Fruit fly (Drosophila melanogaster) whole organism, prepupa: Measurements from ENCODE around the gene Had1.

Experiments used
- Blimp-1 ChIP-seq: fragments of 200-800 bp; sonication (Bioruptor generic); optimal IDR thresholded peaks from 3 replicates; lab custom pipeline; 2017; ENCODE audit warnings: missing biosample characterization, missing genetic modification characterization, mild to moderate bottlenecking, moderate library complexity, missing genetic modification reagents
- CG10631 ChIP-seq: fragments of 200-800 bp; sonication (Bioruptor generic); optimal IDR thresholded peaks from 2 replicates; lab custom pipeline; 2016; ENCODE audit warnings: missing biosample characterization, missing genetic modification characterization
- CG10669 ChIP-seq: fragments of 200-800 bp; sonication (Bioruptor generic); optimal IDR thresholded peaks from 3 replicates; lab custom pipeline; 2018; ENCODE audit warnings: missing biosample characterization, mild to moderate bottlenecking, missing genetic modification characterization, moderate library complexity
- CG11762 ChIP-seq: fragments of 200-800 bp; sonication (Bioruptor generic); optimal IDR thresholded peaks from 3 replicates; lab custom pipeline; 2016; ENCODE audit warnings: missing biosample characterization, missing genetic modification characterization; ENCODE audit not compliant: insufficient read depth
- CG11902 ChIP-seq: fragments of 200-800 bp; sonication (Bioruptor generic); optimal IDR thresholded peaks from 3 replicates; lab custom pipeline; 2016; ENCODE audit warnings: missing biosample characterization, missing genetic modification characterization
- CG15336 ChIP-seq: fragments of 200-800 bp; sonication (Bioruptor generic); IDR thresholded peaks from 2 replicates; pipeline ENCODE4 v1.3.6; 2022; ENCODE audit warnings: missing biosample characterization, missing genetic modification characterization
- CG16779 ChIP-seq: fragments of 200-800 bp; sonication (Bioruptor generic); optimal IDR thresholded peaks from 3 replicates; lab custom pipeline; 2017; ENCODE audit warnings: missing biosample characterization, mild to moderate bottlenecking, missing genetic modification characterization
- CG3032 ChIP-seq: fragments of 200-800 bp; optimal IDR thresholded peaks from 2 replicates; lab custom pipeline; 2019; ENCODE audit warnings: missing biosample characterization, mild to moderate bottlenecking, missing genetic modification characterization, moderate library complexity
- CG31627 ChIP-seq: fragments of 200-800 bp; sonication (Bioruptor generic); optimal IDR thresholded peaks from 3 replicates; lab custom pipeline; 2016; ENCODE audit warnings: missing biosample characterization, missing genetic modification characterization
- CG32006 ChIP-seq: fragments of 200-800 bp; sonication (Bioruptor generic); optimal IDR thresholded peaks from 3 replicates; lab custom pipeline; 2017; ENCODE audit warnings: missing biosample characterization, mild to moderate bottlenecking, missing genetic modification characterization
- CG34406 ChIP-seq: fragments of 200-800 bp; sonication (Bioruptor generic); optimal IDR thresholded peaks from 3 replicates; lab custom pipeline; 2016; ENCODE audit warnings: missing biosample characterization, missing genetic modification characterization
- CG3919 ChIP-seq: fragments of 200-800 bp; sonication (Bioruptor generic); optimal IDR thresholded peaks from 3 replicates; lab custom pipeline; 2016; ENCODE audit warnings: missing biosample characterization, missing genetic modification characterization
- CG4318 ChIP-seq: fragments of 200-800 bp; sonication (Bioruptor generic); optimal IDR thresholded peaks from 3 replicates; lab custom pipeline; 2017; ENCODE audit warnings: missing biosample characterization, mild to moderate bottlenecking, missing genetic modification characterization
- CG6276 ChIP-seq: fragments of 200-800 bp; sonication (Bioruptor generic); optimal IDR thresholded peaks from 2 replicates; lab custom pipeline; 2017; ENCODE audit warnings: missing biosample characterization, mild to moderate bottlenecking, missing genetic modification characterization
- CG6792 ChIP-seq: fragments of 200-800 bp; sonication (Bioruptor generic); optimal IDR thresholded peaks from 3 replicates; lab custom pipeline; 2016; ENCODE audit warnings: missing biosample characterization, missing genetic modification characterization
- CG6808 ChIP-seq: fragments of 200-800 bp; sonication (Bioruptor generic); optimal IDR thresholded peaks from 3 replicates; lab custom pipeline; 2017; ENCODE audit warnings: missing biosample characterization, missing genetic modification characterization, mild to moderate bottlenecking, moderate library complexity, missing genetic modification reagents
- CG6854 ChIP-seq: fragments of 200-800 bp; sonication (Bioruptor generic); optimal IDR thresholded peaks from 2 replicates; lab custom pipeline; 2017; ENCODE audit warnings: missing biosample characterization, mild to moderate bottlenecking, missing genetic modification characterization
- CG7368 ChIP-seq: fragments of 200-800 bp; sonication (Bioruptor generic); optimal IDR thresholded peaks from 3 replicates; lab custom pipeline; 2016; ENCODE audit warnings: missing biosample characterization, missing genetic modification characterization
- CG8119 ChIP-seq: fragments of 200-800 bp; sonication (Bioruptor generic); IDR thresholded peaks from 3 replicates; pipeline ENCODE4 v1.3.6; 2022; ENCODE audit warnings: missing biosample characterization, missing genetic modification characterization
- CG8319 ChIP-seq: fragments of 200-800 bp; sonication (Bioruptor generic); optimal IDR thresholded peaks from 3 replicates; lab custom pipeline; 2016; ENCODE audit warnings: missing biosample characterization, missing genetic modification characterization
- CG9139 ChIP-seq: fragments of 200-800 bp; sonication (Bioruptor generic); optimal IDR thresholded peaks from 3 replicates; lab custom pipeline; 2017; ENCODE audit warnings: missing biosample characterization, mild to moderate bottlenecking, missing genetic modification characterization
- Eip75B ChIP-seq: fragments of 200-800 bp; sonication (Bioruptor generic); optimal IDR thresholded peaks from 3 replicates; lab custom pipeline; 2016; ENCODE audit warnings: missing biosample characterization, missing genetic modification characterization
- Eip78C ChIP-seq: fragments of 200-800 bp; sonication (Bioruptor generic); peaks from one replicate; lab custom pipeline; 2016; ENCODE audit warnings: missing biosample characterization, missing genetic modification characterization
- Eip93F ChIP-seq: fragments of 200-800 bp; sonication (Bioruptor generic); optimal IDR thresholded peaks from 2 replicates; lab custom pipeline; 2016; ENCODE audit warnings: missing biosample characterization, mild to moderate bottlenecking, missing genetic modification characterization
- Ets21C ChIP-seq: fragments of 200-800 bp; sonication (Bioruptor generic); optimal IDR thresholded peaks from 3 replicates; lab custom pipeline; 2016; ENCODE audit warnings: missing biosample characterization, missing genetic modification characterization
- Ets96B ChIP-seq: fragments of 200-800 bp; optimal IDR thresholded peaks from 2 replicates; lab custom pipeline; 2019; ENCODE audit warnings: missing biosample characterization, mild to moderate bottlenecking, missing genetic modification characterization, moderate library complexity
- Gug ChIP-seq: fragments of 200-800 bp; sonication (Bioruptor generic); IDR thresholded peaks from 2 replicates; pipeline ENCODE4 v1.3.6; 2022; ENCODE audit warnings: missing biosample characterization, missing genetic modification characterization
- Hr38 ChIP-seq: sonication (Bioruptor generic); optimal IDR thresholded peaks from 2 replicates; lab custom pipeline; 2016; ENCODE audit warnings: missing biosample characterization, missing genetic modification characterization
- Hr4 ChIP-seq: fragments of 200-800 bp; sonication (Bioruptor generic); optimal IDR thresholded peaks from 3 replicates; lab custom pipeline; 2016; ENCODE audit warnings: missing biosample characterization, missing genetic modification characterization
- Lpt ChIP-seq: fragments of 200-800 bp; sonication (Bioruptor generic); optimal IDR thresholded peaks from 3 replicates; lab custom pipeline; 2016; ENCODE audit warnings: missing biosample characterization, missing genetic modification characterization
- Met ChIP-seq: fragments of 200-800 bp; sonication (Bioruptor generic); optimal IDR thresholded peaks from 3 replicates; lab custom pipeline; 2016; ENCODE audit warnings: missing biosample characterization, missing genetic modification characterization
- OdsH ChIP-seq: fragments of 200-800 bp; sonication (Bioruptor generic); optimal IDR thresholded peaks from 3 replicates; lab custom pipeline; 2016; ENCODE audit warnings: missing biosample characterization, missing genetic modification characterization
- Smox ChIP-seq: fragments of 200-800 bp; sonication (Bioruptor generic); optimal IDR thresholded peaks from 3 replicates; lab custom pipeline; 2016; ENCODE audit warnings: missing biosample characterization, missing genetic modification characterization
- Sox102F ChIP-seq: fragments of 200-800 bp; sonication (Bioruptor generic); optimal IDR thresholded peaks from 2 replicates; lab custom pipeline; 2016; ENCODE audit warnings: missing biosample characterization, mild to moderate bottlenecking, missing genetic modification characterization
- Sox14 ChIP-seq: fragments of 200-800 bp; sonication (Bioruptor generic); optimal IDR thresholded peaks from 3 replicates; lab custom pipeline; 2016; ENCODE audit warnings: missing biosample characterization, missing genetic modification characterization
- Sox15 ChIP-seq: fragments of 200-800 bp; sonication (Bioruptor generic); optimal IDR thresholded peaks from 3 replicates; lab custom pipeline; 2016; ENCODE audit warnings: missing biosample characterization, missing genetic modification characterization
- achi ChIP-seq: fragments of 200-800 bp; sonication (Bioruptor generic); optimal IDR thresholded peaks from 3 replicates; lab custom pipeline; 2016; ENCODE audit warnings: missing biosample characterization, missing genetic modification characterization
- dac ChIP-seq: fragments of 200-800 bp; sonication (Bioruptor generic); optimal IDR thresholded peaks from 2 replicates; lab custom pipeline; 2017; ENCODE audit warnings: missing biosample characterization, mild to moderate bottlenecking, missing genetic modification characterization
- dsx ChIP-seq: fragments of 200-800 bp; optimal IDR thresholded peaks from 3 replicates; lab custom pipeline; 2019; ENCODE audit warnings: missing biosample characterization, mild to moderate bottlenecking, missing genetic modification characterization, moderate library complexity; ENCODE audit not compliant: poor library complexity, severe bottlenecking
- eg ChIP-seq: fragments of 200-800 bp; sonication (Bioruptor generic); IDR thresholded peaks from 3 replicates; pipeline ENCODE4 v1.3.6; 2022; ENCODE audit warnings: missing biosample characterization, missing genetic modification characterization
- fkh ChIP-seq: fragments of 200-800 bp; sonication (Bioruptor generic); optimal IDR thresholded peaks from 3 replicates; lab custom pipeline; 2017; ENCODE audit warnings: missing biosample characterization, mild to moderate bottlenecking, missing genetic modification characterization, moderate library complexity
- net ChIP-seq: fragments of 200-800 bp; sonication (Bioruptor generic); optimal IDR thresholded peaks from 3 replicates; lab custom pipeline; 2016; ENCODE audit warnings: missing biosample characterization, missing genetic modification characterization
- pdm3 ChIP-seq: fragments of 200-800 bp; sonication (Bioruptor generic); optimal IDR thresholded peaks from 3 replicates; lab custom pipeline; 2016; ENCODE audit warnings: missing biosample characterization, missing genetic modification characterization
- spab ChIP-seq: fragments of 200-800 bp; sonication (Bioruptor generic); optimal IDR thresholded peaks from 2 replicates; lab custom pipeline; 2017; ENCODE audit warnings: missing biosample characterization, mild to moderate bottlenecking, missing genetic modification characterization, missing genetic modification reagents
- svp ChIP-seq: fragments of 200-800 bp; sonication (Bioruptor generic); peaks from one replicate; lab custom pipeline; 2016; ENCODE audit warnings: missing biosample characterization, missing genetic modification characterization
- topi ChIP-seq: fragments of 200-800 bp; sonication (Bioruptor generic); optimal IDR thresholded peaks from 3 replicates; lab custom pipeline; 2016; ENCODE audit warnings: missing biosample characterization, missing genetic modification characterization
- vri ChIP-seq: fragments of 200-800 bp; sonication (Bioruptor generic); optimal IDR thresholded peaks from 3 replicates; lab custom pipeline; 2016; ENCODE audit warnings: missing biosample characterization, mild to moderate bottlenecking, missing genetic modification characterization

Gene Had1

DNA sequence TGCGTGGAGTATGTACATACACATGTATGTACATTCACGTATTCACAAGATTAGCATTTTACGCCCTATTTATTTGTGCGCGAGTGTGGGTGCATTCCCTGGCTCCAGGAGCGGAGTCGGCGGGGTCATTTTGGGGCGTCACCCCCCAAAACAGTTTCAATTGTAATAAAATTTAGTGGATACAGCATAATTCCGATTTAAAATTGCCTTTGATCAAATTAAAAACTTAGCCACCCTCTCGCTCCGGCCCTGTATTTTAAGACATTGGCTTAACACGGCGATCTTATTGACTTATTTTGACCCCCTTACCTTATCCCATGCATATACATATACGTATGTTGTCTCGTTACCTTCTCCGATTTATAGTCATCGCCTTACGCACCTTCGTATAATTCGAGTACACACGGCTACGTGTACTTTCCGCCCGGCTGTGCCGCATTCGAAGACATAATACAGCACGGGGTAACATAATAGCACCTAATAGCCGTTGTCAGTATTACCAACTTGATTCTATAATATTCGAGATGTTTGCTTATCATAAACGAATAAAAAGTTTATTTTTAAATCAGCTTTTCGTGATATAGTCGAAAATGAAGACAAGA, 29.0 kb downstream of the Had1 start (continued):
- peak; percentile 61 for TF ChIP-seq fkh (GFP tag; lab: Kevin White, UChicago)
- peak; percentile 87 for TF ChIP-seq achi (GFP tag; lab: Kevin White, UChicago)
- TF ChIP-seq Smox (GFP tag; lab: Kevin White, UChicago) = peak; percentile 84
- peak; percentile 75 for TF ChIP-seq CG8119 (GFP tag; lab: Robert Waterston, UW)
- TF ChIP-seq topi = peak; percentile 92
- TF ChIP-seq CG31627 (GFP tag; lab: Kevin White, UChicago) = peak; percentile 96
- TF ChIP-seq vri (GFP tag; lab: Kevin White, UChicago) = peak; percentile 73
- peak; percentile 75 for TF ChIP-seq CG16779 (tag; lab: Kevin White, UChicago)
- peak; percentile 68 for TF ChIP-seq dsx (GFP tag; lab: Kevin White, UChicago)

dm6 chrX:16278783-16279182, 29.7 kb downstream of the Had1 start:
- TF ChIP-seq CG10669 (GFP tag; lab: Kevin White, UChicago) (peak; percentile 88), spab (peak; percentile 83), CG32006 (GFP tag; lab: Kevin White, UChicago) (peak; percentile 78), CG31627 (GFP tag; lab: Kevin White, UChicago) (peak; percentile 77), CG15336 (peak; percentile 94), vri (GFP tag; lab: Kevin White, UChicago) (peak; percentile 80), Eip78C (GFP tag; lab: Kevin White, UChicago) (peak; percentile 90), topi (peak; percentile 87), CG3032 (peak; percentile 87), Lpt (GFP tag; lab: Kevin White, UChicago) (peak; percentile 71), Gug (GFP tag; lab: Robert Waterston, UW) (peak; percentile 71), svp (peak; percentile 73), OdsH (GFP tag; lab: Kevin White, UChicago) (peak; percentile 79), Hr4 (GFP tag; lab: Kevin White, UChicago) (peak; percentile 49), CG6808 (GFP tag; lab: Kevin White, UChicago) (peak; percentile 94), CG8319 (GFP tag; lab: Kevin White, UChicago) (peak; percentile 68), Sox102F (GFP tag; lab: Kevin White, UChicago) (peak; percentile 87), CG3919 (GFP tag; lab: Kevin White, UChicago) (peak; percentile 85), CG11902 (GFP tag; lab: Kevin White, UChicago) (peak; percentile 36), Sox15 (GFP tag; lab: Kevin White, UChicago) (peak; percentile 69), CG10631 (GFP tag; lab: Kevin White, UChicago) (peak; percentile 75), eg (GFP tag; lab: Robert Waterston, UW) (peak; percentile 90), CG6276 (peak; percentile 83), fkh (GFP tag; lab: Kevin White, UChicago) (no peak), CG9139 (GFP tag; lab: Kevin White, UChicago) (peak; percentile 83), Ets21C (GFP tag; lab: Kevin White, UChicago) (peak; percentile 71), Smox (GFP tag; lab: Kevin White, UChicago) (peak; percentile 79), CG34406 (GFP tag; lab: Kevin White, UChicago) (peak; percentile 86), achi (GFP tag; lab: Kevin White, UChicago) (peak; percentile 85), Eip93F (GFP tag; lab: Kevin White, UChicago) (peak; percentile 73), Hr38 (GFP tag; lab: Kevin White, UChicago) (no peak), CG16779 (tag; lab: Kevin White, UChicago) (peak; percentile 82), CG4318 (GFP tag; lab: Kevin White, UChicago) (peak; percentile 63), Eip75B (peak; percentile 78), Ets96B (tag; lab: Kevin White, UChicago) (peak; percentile 86), Met (GFP tag; lab: Kevin White, UChicago) (peak; percentile 87), dsx (GFP tag; lab: Kevin White, UChicago) (peak; percentile 86), dac (GFP tag; lab: Kevin White, UChicago) (peak; percentile 78), Sox14 (GFP tag; lab: Kevin White, UChicago) (peak; percentile 86), Blimp-1 (GFP tag; lab: Kevin White, UChicago) (peak; percentile 70), pdm3 (GFP tag; lab: Kevin White, UChicago) (peak; percentile 79), CG6854 (GFP tag; lab: Kevin White, UChicago) (peak; percentile 88), CG7368 (GFP tag; lab: Kevin White, UChicago) (peak; percentile 75), CG11762 (GFP tag; lab: Kevin White, UChicago) (peak; percentile 75), net (GFP tag; lab: Kevin White, UChicago) (peak; percentile 79), CG8119 (GFP tag; lab: Robert Waterston, UW) (peak; percentile 90), CG6792 (peak; percentile 88)
